Fruit fly (Drosophila melanogaster) whole organism, pupa: ENCODE measurements around the gene CG43254.

ENCODE experiments used
- CG10348 ChIP-seq: fragments of 200-800 bp; sonication (Bioruptor generic); IDR thresholded peaks from 2 replicates; pipeline ENCODE4 v1.3.6; 2022; ENCODE audit warnings: missing biosample characterization, missing genetic modification characterization
- CG12605 ChIP-seq: fragments of 200-800 bp; sonication (Bioruptor generic); IDR thresholded peaks from 2 replicates; pipeline ENCODE4 v1.3.6; 2022; ENCODE audit warnings: missing biosample characterization, missing genetic modification characterization
- CG13204 ChIP-seq: fragments of 200-800 bp; sonication (Bioruptor generic); optimal IDR thresholded peaks from 2 replicates; lab custom pipeline; 2018; ENCODE audit warnings: missing biosample characterization, mild to moderate bottlenecking, missing genetic modification characterization, moderate library complexity
- CG14655 ChIP-seq: fragments of 200-800 bp; sonication (Bioruptor generic); optimal IDR thresholded peaks from 3 replicates; lab custom pipeline; 2017; ENCODE audit warnings: mild to moderate bottlenecking, missing biosample characterization, missing genetic modification reagents, missing genetic modification characterization
- CG15710 ChIP-seq: fragments of 200-800 bp; sonication (Bioruptor generic); optimal IDR thresholded peaks from 2 replicates; lab custom pipeline; 2018; ENCODE audit warnings: missing biosample characterization, mild to moderate bottlenecking, missing genetic modification characterization, moderate library complexity
- CG17806 ChIP-seq: fragments of 200-800 bp; sonication (Bioruptor generic); optimal IDR thresholded peaks from 2 replicates; lab custom pipeline; 2018; ENCODE audit warnings: missing biosample characterization, mild to moderate bottlenecking, missing genetic modification characterization, moderate library complexity
- CG32121 ChIP-seq: fragments of 200-800 bp; sonication (Bioruptor generic); IDR thresholded peaks from 2 replicates; pipeline ENCODE4 v1.3.6; 2022; ENCODE audit warnings: missing biosample characterization, missing genetic modification characterization
- CG34367 ChIP-seq: fragments of 200-800 bp; sonication (Bioruptor generic); optimal IDR thresholded peaks from 2 replicates; lab custom pipeline; 2018; ENCODE audit warnings: missing biosample characterization, mild to moderate bottlenecking, missing genetic modification characterization
- CG4496 ChIP-seq: fragments of 200-800 bp; sonication (Bioruptor generic); IDR thresholded peaks from 3 replicates; pipeline ENCODE4 v1.3.6; 2022; ENCODE audit warnings: missing biosample characterization, missing genetic modification characterization
- CG8159 ChIP-seq: fragments of 200-800 bp; sonication (Bioruptor generic); optimal IDR thresholded peaks from 3 replicates; lab custom pipeline; 2018; ENCODE audit warnings: missing biosample characterization, mild to moderate bottlenecking, missing genetic modification characterization, moderate library complexity
- CG8301 ChIP-seq: fragments of 200-800 bp; sonication (Bioruptor generic); optimal IDR thresholded peaks from 2 replicates; lab custom pipeline; 2018; ENCODE audit warnings: missing biosample characterization, mild to moderate bottlenecking, missing genetic modification characterization
- CG9948 ChIP-seq: fragments of 200-800 bp; sonication (Bioruptor generic); optimal IDR thresholded peaks from 2 replicates; lab custom pipeline; 2018; ENCODE audit warnings: missing biosample characterization, mild to moderate bottlenecking, missing genetic modification characterization, moderate library complexity
- D1 ChIP-seq: fragments of 200-800 bp; sonication (Bioruptor generic); optimal IDR thresholded peaks from 2 replicates; lab custom pipeline; 2018; ENCODE audit warnings: missing biosample characterization, mild to moderate bottlenecking, missing genetic modification characterization, moderate library complexity
- EcR ChIP-seq: fragments of 200-800 bp; sonication (Bioruptor generic); optimal IDR thresholded peaks from 3 replicates; lab custom pipeline; 2019; ENCODE audit warnings: missing biosample characterization, missing genetic modification characterization, mild to moderate bottlenecking, moderate library complexity, missing genetic modification reagents
- Ets98B ChIP-seq: fragments of 200-800 bp; sonication (Bioruptor generic); IDR thresholded peaks from 2 replicates; pipeline ENCODE4 v1.3.6; 2022; ENCODE audit warnings: missing biosample characterization, missing genetic modification characterization
- Pif1A ChIP-seq: fragments of 200-800 bp; sonication (Bioruptor generic); optimal IDR thresholded peaks from 3 replicates; lab custom pipeline; 2016; ENCODE audit warnings: missing biosample characterization, missing genetic modification characterization
- Pif1B ChIP-seq: fragments of 200-800 bp; sonication (Bioruptor generic); optimal IDR thresholded peaks from 3 replicates; lab custom pipeline; 2016; ENCODE audit warnings: missing biosample characterization, missing genetic modification characterization
- Snoo ChIP-seq: fragments of 200-800 bp; sonication (Bioruptor generic); optimal IDR thresholded peaks from 3 replicates; lab custom pipeline; 2017; ENCODE audit warnings: missing biosample characterization, mild to moderate bottlenecking, missing genetic modification characterization, inconsistent platforms
- fd96Ca ChIP-seq: fragments of 200-800 bp; sonication (Bioruptor generic); IDR thresholded peaks from 3 replicates; pipeline ENCODE4 v1.3.6; 2022; ENCODE audit warnings: missing biosample characterization, missing genetic modification characterization
- gl ChIP-seq: fragments of 200-800 bp; sonication (Bioruptor generic); optimal IDR thresholded peaks from 2 replicates; lab custom pipeline; 2018; ENCODE audit warnings: missing biosample characterization, mild to moderate bottlenecking, missing genetic modification characterization
- rn ChIP-seq: fragments of 200-800 bp; sonication (Bioruptor generic); IDR thresholded peaks from 2 replicates; pipeline ENCODE4 v1.3.6; 2022; ENCODE audit warnings: missing biosample characterization, missing genetic modification characterization

CG43254 gene

dm6 chr3R:7739463-7739862 is at the start of gene CG43254:
CG43254 (minus strand) TSS chr3R:7739563.
- no peak for TF ChIP-seq CG8301 (tag; lab: Kevin White, UChicago)
- no peak for TF ChIP-seq CG8159
- TF ChIP-seq Pif1A (GFP tag; lab: Kevin White, UChicago): no peak
- TF ChIP-seq fd96Ca (GFP tag; lab: Robert Waterston, UW): no peak

DNA sequence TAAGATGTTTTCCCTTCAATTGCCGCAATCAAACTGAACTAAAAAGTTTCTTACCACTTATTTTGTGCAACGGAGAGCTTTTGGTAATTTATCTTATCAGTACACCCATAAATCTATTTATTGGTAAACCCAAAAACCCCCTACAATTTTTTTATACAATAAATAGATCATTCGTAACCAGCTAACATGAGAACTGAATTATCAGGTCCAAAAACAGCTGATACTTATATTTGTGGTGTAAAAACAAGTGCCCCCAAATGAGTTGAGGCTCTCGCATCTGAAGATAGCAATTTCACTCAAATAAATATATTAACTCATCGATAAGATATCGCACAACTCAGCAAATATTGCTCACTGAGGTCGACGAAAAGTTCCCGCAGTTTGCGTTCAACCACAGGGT is 48.5 kb upstream of the CG43254 start, which contains the start of gene CG18748:
TSS of gene CG18748 (minus strand) at position 25 of the 400 bp plus-strand sequence.
- no peak for TF ChIP-seq CG10348 (GFP tag; lab: Robert Waterston, UW)
- no peak for TF ChIP-seq CG8301 (tag; lab: Kevin White, UChicago)
- no peak for TF ChIP-seq CG8159
- TF ChIP-seq CG12605: no peak
- no peak for TF ChIP-seq CG17806 (tag; lab: Kevin White, UChicago)
- no peak for TF ChIP-seq CG4496 (GFP tag; lab: Robert Waterston, UW)
- no peak for TF ChIP-seq Pif1A (GFP tag; lab: Kevin White, UChicago)
- no peak for TF ChIP-seq EcR (GFP tag; lab: Kevin White, UChicago)
- TF ChIP-seq Ets98B (GFP tag; lab: Robert Waterston, UW): no peak
- no peak for TF ChIP-seq Pif1B (GFP tag; lab: Kevin White, UChicago)
- TF ChIP-seq Snoo: no peak
- no peak for TF ChIP-seq CG34367
- TF ChIP-seq CG15710 (tag; lab: Kevin White, UChicago): no peak

- no peak for TF ChIP-seq D1 (tag; lab: Kevin White, UChicago)
- no peak for TF ChIP-seq Pif1B (GFP tag; lab: Kevin White, UChicago)
- no peak for TF ChIP-seq gl (tag; lab: Kevin White, UChicago)
- TF ChIP-seq fd96Ca (GFP tag; lab: Robert Waterston, UW): no peak
- TF ChIP-seq Pif1A (GFP tag; lab: Kevin White, UChicago): no peak
- TF ChIP-seq Ets98B (GFP tag; lab: Robert Waterston, UW): no peak
- TF ChIP-seq CG32121: no peak
- TF ChIP-seq CG17806 (tag; lab: Kevin White, UChicago): no peak
- no peak for TF ChIP-seq CG8301 (tag; lab: Kevin White, UChicago)
Measured at dm6 chr3R:7785784-7786183, 46.4 kb upstream of the CG43254 start, which contains the start of gene CG18745. CG18745 (minus strand) TSS chr3R:7786119.

DNA sequence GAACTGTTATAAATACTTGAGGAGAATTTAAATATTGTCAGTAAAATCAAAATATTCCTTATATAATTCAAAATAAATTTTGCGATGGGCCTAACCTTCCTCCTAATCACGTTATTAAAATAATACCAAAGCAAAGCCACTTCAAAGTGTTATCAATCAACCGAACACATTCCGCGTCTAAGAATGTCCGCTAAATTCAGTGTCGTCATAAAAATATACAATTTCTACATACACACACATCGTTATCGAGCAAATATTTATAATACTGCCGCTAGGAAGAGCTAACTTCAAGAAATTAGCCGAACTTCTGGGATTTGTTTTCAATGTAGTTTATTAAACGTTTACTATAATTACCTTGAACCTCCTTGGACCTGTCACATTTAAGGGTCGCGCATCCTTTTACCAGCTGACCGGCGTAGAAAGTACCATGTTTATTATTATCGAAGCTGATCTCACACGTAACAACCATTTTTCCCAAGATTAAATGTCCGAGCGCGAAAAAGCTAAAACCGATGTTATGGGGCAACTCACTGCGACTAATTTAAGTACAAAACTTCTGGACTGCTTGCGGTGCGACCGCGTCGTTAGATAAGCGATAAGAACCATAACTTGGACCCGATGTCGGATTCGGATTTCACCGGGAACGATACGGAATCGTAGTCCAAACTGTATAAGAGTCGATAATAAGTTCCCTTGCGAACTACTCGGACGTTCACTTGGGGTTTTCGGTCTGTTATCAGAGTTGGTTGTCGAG is 43.7 kb upstream of the CG43254 start, which contains the start of gene CG18747:
TSS of gene CG18747 (minus strand) at position 514 of the 754 bp plus-strand sequence.
- no peak for TF ChIP-seq CG15710 (tag; lab: Kevin White, UChicago)
- TF ChIP-seq Ets98B (GFP tag; lab: Robert Waterston, UW): no peak
- no peak for TF ChIP-seq rn
- no peak for TF ChIP-seq CG4496 (GFP tag; lab: Robert Waterston, UW)
- no peak for TF ChIP-seq CG13204
- TF ChIP-seq CG10348 (GFP tag; lab: Robert Waterston, UW): no peak
- TF ChIP-seq Pif1B (GFP tag; lab: Kevin White, UChicago): no peak
- no peak for TF ChIP-seq CG8159
- TF ChIP-seq EcR (GFP tag; lab: Kevin White, UChicago): no peak
- no peak for TF ChIP-seq D1 (tag; lab: Kevin White, UChicago)
- no peak for TF ChIP-seq CG12605
- TF ChIP-seq CG8301 (tag; lab: Kevin White, UChicago): no peak
- TF ChIP-seq CG34367: no peak
- no peak for TF ChIP-seq Pif1A (GFP tag; lab: Kevin White, UChicago)
- TF ChIP-seq fd96Ca (GFP tag; lab: Robert Waterston, UW): no peak
- TF ChIP-seq CG32121: no peak
- TF ChIP-seq gl (tag; lab: Kevin White, UChicago): no peak
- TF ChIP-seq Snoo: no peak
- TF ChIP-seq CG14655 (GFP tag; lab: Kevin White, UChicago): no peak
- TF ChIP-seq, all 21 proteins: peak for 0

- TF ChIP-seq gl (tag; lab: Kevin White, UChicago) (no peak), CG13204 (no peak), CG15710 (tag; lab: Kevin White, UChicago) (no peak), Pif1A (GFP tag; lab: Kevin White, UChicago) (no peak), Ets98B (GFP tag; lab: Robert Waterston, UW) (peak; percentile 69; the same call in 1 of the 2 replicates), CG8159 (peak; percentile 6), CG4496 (GFP tag; lab: Robert Waterston, UW) (peak; percentile 79), D1 (tag; lab: Kevin White, UChicago) (peak; percentile 0), fd96Ca (GFP tag; lab: Robert Waterston, UW) (no peak), Pif1B (GFP tag; lab: Kevin White, UChicago) (no peak), CG10348 (GFP tag; lab: Robert Waterston, UW) (no peak), EcR (GFP tag; lab: Kevin White, UChicago) (no peak), Snoo (no peak), CG14655 (GFP tag; lab: Kevin White, UChicago) (peak; percentile 48), CG34367 (peak; percentile 34), CG12605 (no peak), rn (no peak), CG32121 (no peak), CG8301 (tag; lab: Kevin White, UChicago) (no peak), CG17806 (tag; lab: Kevin White, UChicago) (no peak), CG9948 (tag; lab: Kevin White, UChicago) (no peak)
- TF ChIP-seq, all 21 proteins: peak for 6
Measured at dm6 chr3R:7779620-7780019, 40.3 kb upstream of the CG43254 start.

DNA sequence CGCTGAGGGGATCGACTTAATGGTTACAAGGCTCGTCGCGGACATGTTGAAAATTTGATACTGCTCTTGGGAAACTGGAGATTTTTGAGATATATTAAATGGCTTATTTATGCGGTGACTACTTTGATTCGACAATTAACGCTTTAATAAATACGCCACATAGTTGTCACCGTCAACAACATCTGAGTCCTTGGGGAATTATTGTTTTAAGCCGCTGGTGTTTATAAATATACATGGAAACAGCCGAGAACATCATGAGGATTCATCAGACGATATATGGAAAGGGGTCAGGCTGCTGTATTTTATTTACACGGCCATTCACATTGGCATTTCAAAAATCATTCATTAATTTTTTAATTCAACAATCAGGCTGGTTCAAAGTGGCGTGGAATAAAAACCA is 32.3 kb upstream of the CG43254 start, which contains the start of gene CG11286:
TSS of gene CG11286 (minus strand) at position 101 of the 400 bp plus-strand sequence.
- TF ChIP-seq CG10348 (GFP tag; lab: Robert Waterston, UW) (no peak), CG9948 (tag; lab: Kevin White, UChicago) (no peak), CG4496 (GFP tag; lab: Robert Waterston, UW) (no peak), CG8159 (no peak), rn (no peak), CG13204 (no peak), CG32121 (no peak), Ets98B (GFP tag; lab: Robert Waterston, UW) (no peak), fd96Ca (GFP tag; lab: Robert Waterston, UW) (no peak), CG14655 (GFP tag; lab: Kevin White, UChicago) (no peak), Snoo (no peak), CG15710 (tag; lab: Kevin White, UChicago) (no peak), CG17806 (tag; lab: Kevin White, UChicago) (no peak), Pif1B (GFP tag; lab: Kevin White, UChicago) (no peak), Pif1A (GFP tag; lab: Kevin White, UChicago) (no peak), CG8301 (tag; lab: Kevin White, UChicago) (no peak), CG34367 (no peak), EcR (GFP tag; lab: Kevin White, UChicago) (no peak)
